Worm (Caenorhabditis elegans) whole organism, late embryonic: Measurements from ENCODE around the gene T19D12.4.

Source experiments
- C38D4.7 ChIP-seq: fragments of 200-800 bp; sonication (Bioruptor generic); optimal IDR thresholded peaks from 2 replicates; lab custom pipeline; 2018; ENCODE audit warnings: mild to moderate bottlenecking, missing genetic modification characterization, moderate library complexity, missing compliant biosample characterization
- K09A11.1 ChIP-seq: sonication (generic microtip); optimal IDR thresholded peaks from 2 replicates; lab custom pipeline; 2017; ENCODE audit warnings: antibody characterized with exemption, mild to moderate bottlenecking, missing genetic modification characterization, missing compliant biosample characterization; ENCODE audit not compliant: insufficient read depth
- T23F11.4 ChIP-seq: fragments of 200-800 bp; sonication (Bioruptor generic); optimal IDR thresholded peaks from 2 replicates; lab custom pipeline; 2018; ENCODE audit warnings: mild to moderate bottlenecking, missing genetic modification characterization, missing compliant biosample characterization
- ceh-2 ChIP-seq: sonication (generic microtip); optimal IDR thresholded peaks from 2 replicates; lab custom pipeline; 2016; ENCODE audit warnings: missing genotype, missing genetic modification characterization, missing compliant biosample characterization
- ceh-22 ChIP-seq: sonication (generic microtip); optimal IDR thresholded peaks from 2 replicates; lab custom pipeline; 2017; ENCODE audit warnings: missing biosample characterization, missing genetic modification characterization
- ceh-24 ChIP-seq: sonication (generic microtip); optimal IDR thresholded peaks from 2 replicates; lab custom pipeline; 2016; ENCODE audit warnings: mild to moderate bottlenecking, missing genetic modification characterization, missing compliant biosample characterization
- ceh-34 ChIP-seq: sonication (generic microtip); optimal IDR thresholded peaks from 2 replicates; lab custom pipeline; 2016; ENCODE audit warnings: mild to moderate bottlenecking, missing genetic modification characterization, missing compliant biosample characterization
- ceh-9 ChIP-seq: sonication (generic microtip); optimal IDR thresholded peaks from 2 replicates; lab custom pipeline; 2016; ENCODE audit warnings: mild to moderate bottlenecking, missing genetic modification characterization, inconsistent platforms, missing compliant biosample characterization
- che-1 ChIP-seq: sonication (generic microtip); optimal IDR thresholded peaks from 2 replicates; lab custom pipeline; 2016; ENCODE audit warnings: mild to moderate bottlenecking, missing genetic modification characterization, missing compliant biosample characterization
- dmd-4 ChIP-seq: sonication (generic microtip); optimal IDR thresholded peaks from 2 replicates; lab custom pipeline; 2016; ENCODE audit warnings: borderline replicate concordance, missing genetic modification characterization, missing compliant biosample characterization
- dve-1 ChIP-seq: sonication (generic microtip); optimal IDR thresholded peaks from 2 replicates; lab custom pipeline; 2017; ENCODE audit warnings: antibody characterized with exemption, mild to moderate bottlenecking, missing genetic modification characterization, missing compliant biosample characterization
- elt-2 ChIP-seq: sonication (generic microtip); optimal IDR thresholded peaks from 2 replicates; lab custom pipeline; 2016; ENCODE audit warnings: missing genetic modification reagents, missing genetic modification characterization, missing compliant biosample characterization
- elt-4 ChIP-seq: sonication (generic microtip); optimal IDR thresholded peaks from 2 replicates; lab custom pipeline; 2016; ENCODE audit warnings: missing genetic modification characterization, missing compliant biosample characterization
- ets-4 ChIP-seq: sonication (generic microtip); optimal IDR thresholded peaks from 2 replicates; lab custom pipeline; 2016; ENCODE audit warnings: missing genetic modification characterization, missing compliant biosample characterization
- eyg-1 ChIP-seq: sonication (generic microtip); optimal IDR thresholded peaks from 2 replicates; lab custom pipeline; 2016; ENCODE audit warnings: missing genotype, missing genetic modification characterization, missing compliant biosample characterization
- fax-1 ChIP-seq: sonication (generic microtip); optimal IDR thresholded peaks from 2 replicates; lab custom pipeline; 2016; ENCODE audit warnings: missing genotype, missing genetic modification characterization, missing compliant biosample characterization
- hlh-13 ChIP-seq: fragments of 200-800 bp; sonication (Bioruptor generic); optimal IDR thresholded peaks from 2 replicates; lab custom pipeline; 2018; ENCODE audit warnings: mild to moderate bottlenecking, missing genetic modification characterization, missing compliant biosample characterization
- lim-6 ChIP-seq: sonication (generic microtip); optimal IDR thresholded peaks from 2 replicates; lab custom pipeline; 2016; ENCODE audit warnings: missing genetic modification characterization, missing compliant biosample characterization
- lin-11 ChIP-seq: fragments of 200-800 bp; sonication (Bioruptor generic); optimal IDR thresholded peaks from 2 replicates; lab custom pipeline; 2018; ENCODE audit warnings: mild to moderate bottlenecking, missing genetic modification characterization, missing compliant biosample characterization
- madf-2 ChIP-seq: sonication (generic microtip); optimal IDR thresholded peaks from 2 replicates; lab custom pipeline; 2017; ENCODE audit warnings: missing genetic modification characterization, missing compliant biosample characterization
- mec-3 ChIP-seq: sonication (generic microtip); optimal IDR thresholded peaks from 2 replicates; lab custom pipeline; 2016; ENCODE audit warnings: borderline replicate concordance, missing genetic modification characterization, missing compliant biosample characterization
- nfya-1 ChIP-seq: sonication (generic microtip); optimal IDR thresholded peaks from 2 replicates; lab custom pipeline; 2017; ENCODE audit warnings: missing genetic modification characterization, mild to moderate bottlenecking, missing compliant biosample characterization, antibody characterized with exemption, moderate library complexity
- nhr-11 ChIP-seq: fragments of 150-350 bp; optimal IDR thresholded peaks from 2 replicates; lab custom pipeline; 2014; ENCODE audit warnings: missing biosample characterization, missing genetic modification characterization
- nhr-232 ChIP-seq: sonication (generic microtip); optimal IDR thresholded peaks from 2 replicates; lab custom pipeline; 2016; ENCODE audit warnings: missing genetic modification characterization, missing compliant biosample characterization
- npax-4 ChIP-seq: sonication (generic microtip); optimal IDR thresholded peaks from 2 replicates; lab custom pipeline; 2016; ENCODE audit warnings: missing genetic modification characterization, missing compliant biosample characterization
- odd-2 ChIP-seq: sonication (generic microtip); optimal IDR thresholded peaks from 2 replicates; lab custom pipeline; 2017; ENCODE audit warnings: antibody characterized with exemption, mild to moderate bottlenecking, missing genetic modification characterization, missing compliant biosample characterization
- pag-3 ChIP-seq: sonication (generic microtip); optimal IDR thresholded peaks from 2 replicates; lab custom pipeline; 2016; ENCODE audit warnings: missing compliant biosample characterization, missing genetic modification characterization, borderline replicate concordance
- pat-9 ChIP-seq: fragments of 200-800 bp; sonication (Bioruptor generic); optimal IDR thresholded peaks from 2 replicates; lab custom pipeline; 2018; ENCODE audit warnings: mild to moderate bottlenecking, missing genetic modification characterization, moderate library complexity, missing compliant biosample characterization
- pax-1 ChIP-seq: fragments of 150-350 bp; optimal IDR thresholded peaks from 2 replicates; lab custom pipeline; 2014; ENCODE audit warnings: missing biosample characterization, missing genetic modification characterization
- pha-2 ChIP-seq: sonication (generic microtip); optimal IDR thresholded peaks from 2 replicates; lab custom pipeline; 2017; ENCODE audit warnings: mild to moderate bottlenecking, missing genetic modification characterization, missing compliant biosample characterization
- pqm-1 ChIP-seq: sonication (generic microtip); optimal IDR thresholded peaks from 2 replicates; lab custom pipeline; 2016; ENCODE audit warnings: missing genetic modification characterization, missing compliant biosample characterization
- pros-1 ChIP-seq: fragments of 150-350 bp; optimal IDR thresholded peaks from 2 replicates; lab custom pipeline; 2014; ENCODE audit warnings: missing biosample characterization, missing genetic modification reagents, missing genetic modification characterization
- ref-2 ChIP-seq: sonication (generic microtip); optimal IDR thresholded peaks from 2 replicates; lab custom pipeline; 2016; ENCODE audit warnings: missing genetic modification characterization, missing compliant biosample characterization
- rnt-1 ChIP-seq: sonication (generic microtip); optimal IDR thresholded peaks from 2 replicates; lab custom pipeline; 2016; ENCODE audit warnings: missing genetic modification characterization, missing compliant biosample characterization
- sdc-2 ChIP-seq: sonication (generic microtip); optimal IDR thresholded peaks from 2 replicates; lab custom pipeline; 2016; ENCODE audit warnings: missing genotype, missing genetic modification characterization, missing compliant biosample characterization
- sox-4 ChIP-seq: sonication (generic microtip); optimal IDR thresholded peaks from 2 replicates; lab custom pipeline; 2017; ENCODE audit warnings: mild to moderate bottlenecking, missing genetic modification characterization, inconsistent platforms, missing compliant biosample characterization
- syd-9 ChIP-seq: sonication (generic microtip); optimal IDR thresholded peaks from 2 replicates; lab custom pipeline; 2016; ENCODE audit warnings: mild to moderate bottlenecking, missing genetic modification characterization, moderate library complexity, missing compliant biosample characterization
- tbx-2 ChIP-seq: sonication (generic microtip); optimal IDR thresholded peaks from 2 replicates; lab custom pipeline; 2016; ENCODE audit warnings: missing genetic modification characterization, missing compliant biosample characterization
- tbx-7 ChIP-seq: sonication (generic microtip); optimal IDR thresholded peaks from 2 replicates; lab custom pipeline; 2016; ENCODE audit warnings: missing genotype, missing genetic modification characterization, missing compliant biosample characterization
- ttx-3 ChIP-seq: sonication (generic microtip); optimal IDR thresholded peaks from 2 replicates; lab custom pipeline; 2016; ENCODE audit warnings: missing genetic modification reagents, missing genetic modification characterization, missing compliant biosample characterization
- unc-3 ChIP-seq, 2 experiments: fragments of 200-800 bp in 1 of 2; sonication (Bioruptor generic) in 1 of 2; sonication (generic microtip) in 1 of 2; conservative IDR thresholded peaks in 1 of 2; optimal IDR thresholded peaks in 1 of 2; 2 replicates each; pipeline versions ENCODE4 v1.3.6 to Lab custom; 2016 to 2022; ENCODE audit warnings: missing compliant biosample characterization in 2 of 2, missing genetic modification characterization in 2 of 2, missing genetic modification reagents in 1 of 2
- unc-55 ChIP-seq: sonication (generic microtip); optimal IDR thresholded peaks from 2 replicates; lab custom pipeline; 2017; ENCODE audit warnings: missing biosample characterization, missing genetic modification reagents, missing genetic modification characterization
- unc-86 ChIP-seq: sonication (generic microtip); optimal IDR thresholded peaks from 2 replicates; lab custom pipeline; 2016; ENCODE audit warnings: missing genetic modification characterization, missing compliant biosample characterization
- zip-5 ChIP-seq: sonication (generic microtip); optimal IDR thresholded peaks from 2 replicates; lab custom pipeline; 2016; ENCODE audit warnings: missing genetic modification characterization, missing compliant biosample characterization
- ztf-16 ChIP-seq: sonication (generic microtip); optimal IDR thresholded peaks from 2 replicates; lab custom pipeline; 2017; ENCODE audit warnings: missing genetic modification characterization, missing compliant biosample characterization

Gene T19D12.4

DNA sequence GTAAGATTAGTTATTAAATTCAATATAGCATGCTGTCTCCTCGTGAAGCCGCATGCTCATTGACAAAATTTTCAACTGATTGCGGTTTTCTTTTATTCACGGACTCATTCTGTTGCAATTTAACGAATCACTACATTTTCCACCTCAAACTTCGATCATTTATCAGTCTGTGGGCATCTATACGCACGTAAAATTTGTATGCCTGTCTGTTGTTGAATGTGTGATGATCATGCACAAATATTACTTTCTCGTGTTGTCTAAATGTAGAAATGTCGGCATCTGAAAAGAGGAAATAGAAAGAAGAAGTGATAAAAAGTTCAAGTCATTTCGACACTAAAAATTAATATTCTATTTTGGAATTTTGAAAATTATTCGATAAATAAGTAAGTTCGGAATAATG, 18.4 kb upstream of the T19D12.4 start:
- TF ChIP-seq nfya-1 (tag; lab: Kevin White, UChicago) (no peak), ets-4 (tag; lab: Kevin White, UChicago) (no peak), hlh-13 (GFP tag; lab: Kevin White, UChicago) (no peak), unc-55 (no peak), ref-2 (tag; lab: Kevin White, UChicago) (no peak), K09A11.1 (tag; lab: Kevin White, UChicago) (no peak), ttx-3 (tag; lab: Kevin White, UChicago) (no peak), unc-86 (no peak), sox-4 (tag; lab: Kevin White, UChicago) (no peak), ceh-34 (tag; lab: Kevin White, UChicago) (no peak), ceh-2 (tag; lab: Kevin White, UChicago) (no peak), lin-11 (no peak), pag-3 (tag; lab: Kevin White, UChicago) (no peak), T23F11.4 (GFP tag; lab: Kevin White, UChicago) (no peak), ztf-16 (no peak), npax-4 (tag; lab: Kevin White, UChicago) (no peak), eyg-1 (no peak), fax-1 (tag; lab: Kevin White, UChicago) (no peak)
- TF ChIP-seq, all 69 proteins: peak for 0

DNA sequence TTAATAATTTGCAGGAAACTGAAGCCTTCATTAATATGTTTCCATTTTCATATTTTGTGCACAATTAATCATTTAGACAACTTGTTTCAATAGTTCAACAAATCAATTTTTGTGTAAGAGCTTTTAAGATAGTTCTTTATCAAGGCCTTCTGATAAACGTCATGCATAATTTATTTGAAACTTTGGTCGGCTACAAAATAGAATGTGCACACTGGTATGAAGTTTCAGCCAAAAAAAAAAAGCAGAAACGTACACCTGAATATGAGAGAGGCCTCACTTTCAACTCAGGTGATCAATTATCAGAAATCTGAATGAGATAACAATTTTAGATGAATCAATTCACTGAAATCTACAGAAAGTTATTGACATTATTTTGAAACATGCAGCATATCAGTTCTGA, 16.4 kb upstream of the T19D12.4 start:
- TF ChIP-seq nhr-11 (tag; lab: Kevin White, UChicago) (no peak), ceh-34 (tag; lab: Kevin White, UChicago) (no peak), ceh-9 (tag; lab: Kevin White, UChicago) (no peak), zip-5 (tag; lab: Kevin White, UChicago) (no peak), odd-2 (no peak), pha-2 (tag; lab: Kevin White, UChicago) (no peak), pros-1 (tag; lab: Kevin White, UChicago) (no peak), unc-3 (GFP tag; conservative IDR thresholded peaks at IDR 0.05; lab: Robert Waterston, UW) (no peak), unc-3 (tag; optimal IDR thresholded peaks at IDR 0.05; lab: Kevin White, UChicago) (no peak), nhr-232 (no peak), ceh-24 (no peak), ceh-2 (tag; lab: Kevin White, UChicago) (no peak), tbx-7 (no peak), lim-6 (no peak), elt-2 (tag; lab: Kevin White, UChicago) (no peak), syd-9 (tag; lab: Kevin White, UChicago) (no peak), C38D4.7 (GFP tag; lab: Kevin White, UChicago) (no peak), ztf-16 (no peak)
- TF ChIP-seq, all 69 proteins: peak for 0

DNA sequence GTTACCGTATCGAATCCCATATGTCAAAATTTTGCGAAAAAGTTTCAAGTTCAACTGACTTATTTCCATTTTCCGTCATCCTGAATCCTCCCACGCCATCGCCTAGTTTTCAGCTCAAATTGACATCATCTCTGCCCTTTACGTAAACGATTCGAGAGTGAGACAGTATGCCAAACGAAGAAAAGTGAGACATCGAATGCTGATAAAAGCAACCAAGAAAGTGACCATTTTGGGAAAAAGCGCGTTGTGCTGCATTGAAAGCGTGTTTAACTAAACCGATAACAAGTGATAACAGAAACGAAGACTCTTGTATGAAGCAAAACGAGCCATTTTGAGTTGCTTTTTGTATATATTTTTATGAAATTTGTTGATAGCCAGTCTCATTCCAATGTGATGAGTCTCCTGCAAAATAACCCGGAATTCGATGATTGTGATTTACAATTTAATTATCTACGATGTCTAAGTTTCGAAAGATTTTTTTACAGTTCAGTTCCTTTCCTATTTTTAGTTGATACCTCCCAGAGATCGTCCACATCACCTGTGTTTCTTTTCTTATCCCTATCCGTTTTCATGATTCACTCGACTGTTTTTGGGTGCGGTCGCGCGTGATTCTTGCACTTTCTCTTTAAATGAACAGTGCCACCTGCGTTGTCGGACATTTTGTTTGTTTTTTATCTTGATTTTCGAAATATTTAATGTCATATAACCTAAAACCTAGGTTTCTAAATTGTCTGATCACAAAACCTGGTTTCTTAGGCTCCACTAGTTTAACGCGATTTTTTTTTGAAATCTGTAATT, 15.5 kb upstream of the T19D12.4 start:
- TF ChIP-seq pqm-1 (tag; lab: Kevin White, UChicago) (no peak), tbx-7 (no peak), dve-1 (tag; lab: Kevin White, UChicago) (no peak), eyg-1 (no peak), lin-11 (no peak), mec-3 (tag; lab: Kevin White, UChicago) (no peak)

DNA sequence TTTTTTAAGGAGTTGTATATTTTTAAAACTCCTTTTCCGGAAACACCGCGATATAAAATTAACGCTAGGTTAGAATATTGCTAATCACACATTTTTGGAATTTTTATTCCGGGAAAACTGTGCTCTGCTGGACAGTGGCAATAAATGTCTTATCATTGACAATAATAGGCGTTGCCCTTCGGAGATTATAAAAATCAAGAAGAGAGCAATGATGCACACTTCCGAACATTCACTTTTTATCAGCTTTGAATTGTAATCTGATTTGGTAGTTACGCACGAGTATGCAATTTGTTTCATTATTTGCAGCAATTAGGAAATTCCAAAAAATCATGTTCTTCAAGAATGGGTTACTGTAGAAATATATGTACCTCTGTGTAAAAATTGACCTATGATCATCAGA, 14.8 kb upstream of the T19D12.4 start:
- TF ChIP-seq sox-4 (tag; lab: Kevin White, UChicago): no peak
- TF ChIP-seq madf-2 (tag; lab: Kevin White, UChicago): no peak
- no peak for TF ChIP-seq ceh-24
- no peak for TF ChIP-seq ceh-9 (tag; lab: Kevin White, UChicago)
- no peak for TF ChIP-seq elt-4 (tag; lab: Kevin White, UChicago)
- no peak for TF ChIP-seq npax-4 (tag; lab: Kevin White, UChicago)
- TF ChIP-seq che-1 (tag; lab: Kevin White, UChicago): no peak
- TF ChIP-seq pat-9 (tag; lab: Kevin White, UChicago): no peak
- no peak for TF ChIP-seq unc-3 (GFP tag; conservative IDR thresholded peaks at IDR 0.05; lab: Robert Waterston, UW)
- no peak for TF ChIP-seq unc-3 (tag; optimal IDR thresholded peaks at IDR 0.05; lab: Kevin White, UChicago)
- no peak for TF ChIP-seq sdc-2 (tag; lab: Kevin White, UChicago)
- TF ChIP-seq lim-6: no peak
- TF ChIP-seq rnt-1: no peak
- no peak for TF ChIP-seq unc-55
- no peak for TF ChIP-seq dmd-4 (tag; lab: Kevin White, UChicago)
- TF ChIP-seq pag-3 (tag; lab: Kevin White, UChicago): no peak
- no peak for TF ChIP-seq lin-11
- no peak for TF ChIP-seq ceh-22
- no peak for TF ChIP-seq pax-1
- TF ChIP-seq tbx-2 (tag; lab: Kevin White, UChicago): no peak
